Fruit fly (Drosophila melanogaster): Measurements from ENCODE around the gene Hsc70-3.

The Hsc70-3 gene

DNA sequence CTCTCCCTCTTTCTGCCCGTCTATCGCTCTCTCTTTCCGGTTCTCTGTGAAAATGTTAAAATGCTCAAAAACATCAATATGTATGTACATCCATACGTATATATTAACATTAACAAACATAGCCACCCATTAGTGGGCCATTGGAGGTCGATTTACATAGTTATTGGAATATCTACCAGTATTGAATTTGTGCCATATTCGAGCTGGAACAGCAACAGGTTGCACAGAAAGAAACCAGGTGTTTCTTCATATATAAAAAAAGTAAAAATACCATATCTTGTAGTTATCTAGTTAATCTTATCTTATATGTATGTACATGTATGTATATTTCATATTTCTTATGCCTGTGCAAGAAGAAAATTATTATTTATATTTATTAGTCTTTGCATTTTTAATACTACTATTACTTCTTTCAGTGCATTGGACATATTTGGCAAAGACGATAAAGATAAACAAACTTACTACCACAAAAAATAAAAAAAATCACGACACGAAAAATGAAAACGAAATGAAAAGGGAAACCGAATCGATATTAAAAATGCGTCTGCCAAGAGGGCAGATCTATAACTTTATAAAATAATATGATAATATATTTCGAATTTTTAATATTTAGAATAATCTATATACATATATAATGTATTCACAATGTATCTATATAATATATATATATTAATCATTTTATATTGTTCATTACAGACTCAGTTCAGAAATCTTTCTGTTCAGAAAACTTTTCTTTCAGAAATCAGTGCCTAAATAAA lies 41.8 kb upstream of the Hsc70-3 start (continued):
- TF ChIP-seq trh (GFP tag; optimal IDR thresholded peaks at IDR 0.05) (no peak), CG6689 (GFP tag; IDR thresholded peaks at IDR 0.05) (peak; percentile 40), CG32772 (GFP tag; IDR thresholded peaks at IDR 0.05) (peak; percentile 35), CG3407 (GFP tag; optimal IDR thresholded peaks at IDR 0.05) (no peak), hth (optimal IDR thresholded peaks at IDR 0.05) (no peak), CG10565 (GFP tag; optimal IDR thresholded peaks at IDR 0.05) (no peak), emc (GFP tag; optimal IDR thresholded peaks at IDR 0.05) (no peak), Adf1 (GFP tag; IDR thresholded peaks at IDR 0.05) (no peak), CG30403 (GFP tag; optimal IDR thresholded peaks at IDR 0.05) (peak; percentile 45), Asciz (GFP tag; optimal IDR thresholded peaks at IDR 0.05) (peak; percentile 63), dysf (GFP tag; IDR thresholded peaks at IDR 0.05) (peak; percentile 46; the same call in 1 of the 3 replicates), exex (tag; optimal IDR thresholded peaks at IDR 0.05) (no peak), CG5180 (GFP tag; optimal IDR thresholded peaks at IDR 0.05) (peak; percentile 2), CG4404 (GFP tag; IDR thresholded peaks at IDR 0.05) (no peak), Doc3 (GFP tag; IDR thresholded peaks at IDR 0.05; ENCODE audit: partially characterized antibody) (no peak), pfk (GFP tag; optimal IDR thresholded peaks at IDR 0.05) (no peak), CG18476 (GFP tag; optimal IDR thresholded peaks at IDR 0.05) (peak; percentile 15), CG10267 (tag; optimal IDR thresholded peaks at IDR 0.05) (peak; percentile 26), CG7357 (GFP tag; IDR thresholded peaks at IDR 0.05) (no peak), CoRest (tag; optimal IDR thresholded peaks at IDR 0.05) (peak; percentile 60), CG8924 (tag; optimal IDR thresholded peaks at IDR 0.05) (peak; percentile 65), CG34376 (GFP tag; optimal IDR thresholded peaks at IDR 0.05) (no peak), Rfx (GFP tag; IDR thresholded peaks at IDR 0.05) (0 out of 2 replicates have a peak, but pooled peaks have one; percentile 36), CG9932 (GFP tag; IDR thresholded peaks at IDR 0.05) (peak; percentile 37), Vsx1 (GFP tag; optimal IDR thresholded peaks at IDR 0.05) (peak; percentile 36), nau (GFP tag; optimal IDR thresholded peaks at IDR 0.05) (no peak), abd-A (tag; optimal IDR thresholded peaks at IDR 0.05) (peak; percentile 78), CG18599 (GFP tag; optimal IDR thresholded peaks at IDR 0.05) (no peak), Dll (GFP tag; IDR thresholded peaks at IDR 0.05; ENCODE audit: partially characterized antibody) (no peak), crc (GFP tag; optimal IDR thresholded peaks at IDR 0.05) (no peak), Aef1 (GFP tag; IDR thresholded peaks at IDR 0.05) (0 out of 3 replicates have a peak, but pooled peaks have one; percentile 28), vvl (GFP tag; IDR thresholded peaks at IDR 0.05) (peak; percentile 85), pzg (GFP tag; optimal IDR thresholded peaks at IDR 0.05) (no peak), CG9437 (GFP tag; optimal IDR thresholded peaks at IDR 0.05) (peak; percentile 14), CG4282 (GFP tag; optimal IDR thresholded peaks at IDR 0.05) (no peak), CG6683 (GFP tag; optimal IDR thresholded peaks at IDR 0.05) (no peak), Hand (GFP tag; optimal IDR thresholded peaks at IDR 0.05) (no peak), Bdp1 (GFP tag; optimal IDR thresholded peaks at IDR 0.05) (no peak), usp (GFP tag; optimal IDR thresholded peaks at IDR 0.05) (no peak), CG10462 (GFP tag; optimal IDR thresholded peaks at IDR 0.05) (no peak), croc (GFP tag; conservative IDR thresholded peaks at IDR 0.05) (no peak), TFAM (GFP tag; optimal IDR thresholded peaks at IDR 0.05) (no peak), CG15011 (GFP tag; optimal IDR thresholded peaks at IDR 0.05) (peak; percentile 5), CG12155 (GFP tag; optimal IDR thresholded peaks at IDR 0.05) (no peak), zen2 (GFP tag; IDR thresholded peaks at IDR 0.05; ENCODE audit: partially characterized antibody) (no peak), Nf-YA (GFP tag; IDR thresholded peaks at IDR 0.05) (0 out of 2 replicates have a peak, but pooled peaks have one; percentile 28), CG8089 (GFP tag; optimal IDR thresholded peaks at IDR 0.05) (no peak), CG9876 (GFP tag; optimal IDR thresholded peaks at IDR 0.05) (no peak), CHES-1-like (GFP tag; optimal IDR thresholded peaks at IDR 0.05) (no peak)
